Fruit fly (Drosophila melanogaster) whole organism, embryonic: ENCODE results near the gene TwdlM.

Experiments
- Aef1 ChIP-seq: fragments of 200-800 bp; sonication (Bioruptor generic); IDR thresholded peaks from 3 replicates; pipeline ENCODE4 v1.3.6; 2022; ENCODE audit warnings: missing biosample characterization, missing genetic modification characterization
- Atf-2 ChIP-seq: fragments of 200-800 bp; sonication (Bioruptor generic); optimal IDR thresholded peaks from 2 replicates; lab custom pipeline; 2016; ENCODE audit warnings: missing biosample characterization, missing genetic modification characterization
- BEAF-32 ChIP-seq: fragments of 200-800 bp; sonication (Bioruptor generic); optimal IDR thresholded peaks from 3 replicates; lab custom pipeline; 2017; ENCODE audit warnings: missing biosample characterization, missing genetic modification characterization, mild to moderate bottlenecking, moderate library complexity, missing genetic modification reagents
- Blimp-1 ChIP-seq: fragments of 200-800 bp; sonication (Bioruptor generic); optimal IDR thresholded peaks from 3 replicates; lab custom pipeline; 2018; ENCODE audit warnings: missing biosample characterization, missing genetic modification characterization, mild to moderate bottlenecking, moderate library complexity, missing genetic modification reagents
- CG10366 ChIP-seq: fragments of 200-800 bp; sonication (Bioruptor generic); IDR thresholded peaks from 2 replicates; pipeline ENCODE4 v1.3.6; 2022; ENCODE audit warnings: missing biosample characterization, missing genetic modification characterization
- CG11247 ChIP-seq: fragments of 200-800 bp; sonication (Bioruptor generic); IDR thresholded peaks from 2 replicates; pipeline ENCODE4 v1.3.6; 2022; ENCODE audit warnings: missing biosample characterization, missing genetic modification characterization
- CG1233 ChIP-seq: fragments of 200-800 bp; sonication (Bioruptor generic); optimal IDR thresholded peaks from 4 replicates; lab custom pipeline; 2018; ENCODE audit warnings: missing biosample characterization, mild to moderate bottlenecking, missing genetic modification characterization
- CG12744 ChIP-seq: fragments of 200-800 bp; sonication (Bioruptor generic); optimal IDR thresholded peaks from 2 replicates; lab custom pipeline; 2016; ENCODE audit warnings: missing biosample characterization, missing genetic modification characterization
- CG1792 ChIP-seq: fragments of 200-800 bp; sonication (Bioruptor generic); optimal IDR thresholded peaks from 2 replicates; lab custom pipeline; 2016; ENCODE audit warnings: missing biosample characterization, missing genetic modification characterization
- CG2678 ChIP-seq: fragments of 200-800 bp; sonication (Bioruptor generic); optimal IDR thresholded peaks from 3 replicates; lab custom pipeline; 2019; ENCODE audit warnings: missing biosample characterization, mild to moderate bottlenecking, missing genetic modification characterization, moderate library complexity
- CG30431 ChIP-seq: fragments of 200-800 bp; sonication (Bioruptor generic); optimal IDR thresholded peaks from 2 replicates; lab custom pipeline; 2017; ENCODE audit warnings: missing biosample characterization, missing genetic modification characterization
- CG3163 ChIP-seq: fragments of 200-800 bp; sonication (Bioruptor generic); optimal IDR thresholded peaks from 3 replicates; lab custom pipeline; 2016; ENCODE audit warnings: missing biosample characterization, missing genetic modification characterization
- CG3838 ChIP-seq: fragments of 200-800 bp; sonication (Bioruptor generic); optimal IDR thresholded peaks from 3 replicates; lab custom pipeline; 2016; ENCODE audit warnings: missing biosample characterization, missing genetic modification characterization
- CG43689 ChIP-seq: fragments of 200-800 bp; sonication (Bioruptor generic); IDR thresholded peaks from 2 replicates; pipeline ENCODE4 v1.3.6; 2022; ENCODE audit warnings: missing biosample characterization, missing genetic modification characterization
- CG4820 ChIP-seq: fragments of 200-800 bp; sonication (Bioruptor generic); optimal IDR thresholded peaks from 3 replicates; lab custom pipeline; 2016; ENCODE audit warnings: missing biosample characterization, missing genetic modification characterization
- CG4854 ChIP-seq: fragments of 200-800 bp; sonication (Bioruptor generic); optimal IDR thresholded peaks from 2 replicates; lab custom pipeline; 2016; ENCODE audit warnings: missing biosample characterization, missing genetic modification characterization, inconsistent platforms
- CG5180 ChIP-seq: fragments of 200-800 bp; sonication (Bioruptor generic); optimal IDR thresholded peaks from 3 replicates; lab custom pipeline; 2017; ENCODE audit warnings: missing biosample characterization, missing genetic modification characterization, mild to moderate bottlenecking, moderate library complexity, missing genetic modification reagents
- CG6765 ChIP-seq: fragments of 200-800 bp; sonication (Bioruptor generic); optimal IDR thresholded peaks from 3 replicates; lab custom pipeline; 2017; ENCODE audit warnings: missing biosample characterization, mild to moderate bottlenecking, missing genetic modification characterization
- CG7556 ChIP-seq: fragments of 200-800 bp; sonication (Bioruptor generic); optimal IDR thresholded peaks from 2 replicates; lab custom pipeline; 2017; ENCODE audit warnings: missing biosample characterization, mild to moderate bottlenecking, missing genetic modification characterization
- CG8944 ChIP-seq: fragments of 200-800 bp; sonication (Bioruptor generic); optimal IDR thresholded peaks from 3 replicates; lab custom pipeline; 2016; ENCODE audit warnings: missing biosample characterization, missing genetic modification characterization
- CkIIα-i1 ChIP-seq: fragments of 200-800 bp; sonication (Bioruptor generic); IDR thresholded peaks from 2 replicates; pipeline ENCODE4 v1.3.6; 2022; ENCODE audit warnings: missing biosample characterization, missing genetic modification characterization
- D ChIP-seq, 2 experiments: fragments of 200-800 bp in 1 of 2; fragments of >200 bp in 1 of 2; sonication (Bioruptor generic) in 1 of 2; optimal IDR thresholded peaks; 2 replicates in 1 of 2; 3 replicates in 1 of 2; lab custom pipeline; 2017; ENCODE audit warnings: mild to moderate bottlenecking in 1 of 2, missing biosample characterization in 1 of 2, missing genetic modification characterization in 1 of 2, missing genetic modification reagents in 1 of 2
- Dll ChIP-seq: fragments of 200-800 bp; sonication (Bioruptor generic); IDR thresholded peaks from 4 replicates; pipeline ENCODE4 v1.3.6; 2022; ENCODE audit warnings: missing biosample characterization, missing genetic modification characterization; ENCODE audit not compliant: partially characterized antibody
- E2f1 ChIP-seq: fragments of 200-800 bp; sonication (Bioruptor generic); IDR thresholded peaks from 2 replicates; pipeline ENCODE4 v1.3.6; 2022; ENCODE audit warnings: missing biosample characterization, missing genetic modification characterization
- Elba2 ChIP-seq: fragments of 200-800 bp; sonication (Bioruptor generic); optimal IDR thresholded peaks from 3 replicates; lab custom pipeline; 2016; ENCODE audit warnings: missing biosample characterization, missing genetic modification characterization
- Gsc ChIP-seq: fragments of 200-800 bp; sonication (Bioruptor generic); IDR thresholded peaks from 2 replicates; pipeline ENCODE4 v1.3.6; 2022; ENCODE audit warnings: missing biosample characterization, missing genetic modification characterization
- HLH3B ChIP-seq: fragments of 200-800 bp; sonication (Bioruptor generic); IDR thresholded peaks from 2 replicates; pipeline ENCODE4 v1.3.6; 2022; ENCODE audit warnings: missing biosample characterization, missing genetic modification characterization
- Hmx ChIP-seq: fragments of 200-800 bp; sonication (Bioruptor generic); optimal IDR thresholded peaks from 2 replicates; lab custom pipeline; 2016; ENCODE audit warnings: missing biosample characterization, missing genetic modification characterization
- NfI ChIP-seq: fragments of 200-800 bp; sonication (Bioruptor generic); optimal IDR thresholded peaks from 3 replicates; lab custom pipeline; 2018; ENCODE audit warnings: missing biosample characterization, mild to moderate bottlenecking, missing genetic modification characterization, moderate library complexity
- Stat92E ChIP-seq, 3 experiments: fragments of >200 bp in 2 of 3; fragments of 200-800 bp in 1 of 3; sonication (Bioruptor generic) in 1 of 3; optimal IDR thresholded peaks; 2 replicates each; lab custom pipeline; 2017 to 2019; ENCODE audit warnings: missing biosample characterization in 3 of 3, missing genetic modification characterization in 3 of 3, mild to moderate bottlenecking in 1 of 3, moderate library complexity in 1 of 3
- Trl ChIP-seq, 3 experiments: fragments of >200 bp in 2 of 3; fragments of 200-800 bp in 1 of 3; sonication (Bioruptor generic) in 1 of 3; optimal IDR thresholded peaks; 2 replicates in 1 of 3; 3 replicates in 2 of 3; lab custom pipeline; 2016 to 2017; ENCODE audit warnings: missing biosample characterization in 1 of 3, missing genetic modification characterization in 1 of 3
- Vsx1 ChIP-seq: fragments of 200-800 bp; sonication (Bioruptor generic); optimal IDR thresholded peaks from 2 replicates; lab custom pipeline; 2017; ENCODE audit warnings: missing biosample characterization, mild to moderate bottlenecking, missing genetic modification characterization, missing genetic modification reagents
- az2 ChIP-seq: fragments of 200-800 bp; sonication (Bioruptor generic); optimal IDR thresholded peaks from 3 replicates; lab custom pipeline; 2016; ENCODE audit warnings: missing biosample characterization, missing genetic modification characterization
- cad ChIP-seq: fragments of >200 bp; optimal IDR thresholded peaks from 2 replicates; lab custom pipeline; 2017; ENCODE audit warnings: missing biosample characterization, missing genetic modification characterization
- croc ChIP-seq: fragments of 200-800 bp; sonication (Bioruptor generic); conservative IDR thresholded peaks from 3 replicates; pipeline ENCODE4 v1.3.6; 2022; ENCODE audit warnings: missing biosample characterization, missing genetic modification characterization
- dmrt99B ChIP-seq: fragments of 200-800 bp; sonication (Bioruptor generic); optimal IDR thresholded peaks from 2 replicates; lab custom pipeline; 2018; ENCODE audit warnings: missing biosample characterization, mild to moderate bottlenecking, missing genetic modification characterization, moderate library complexity
- eve ChIP-seq, 2 experiments: fragments of >200 bp; optimal IDR thresholded peaks; 2 replicates each; lab custom pipeline; 2017; ENCODE audit warnings: missing biosample characterization in 2 of 2, missing genetic modification characterization in 2 of 2
- fd102C ChIP-seq: fragments of 200-800 bp; sonication (Bioruptor generic); optimal IDR thresholded peaks from 2 replicates; lab custom pipeline; 2018; ENCODE audit warnings: missing biosample characterization, mild to moderate bottlenecking, missing genetic modification characterization, moderate library complexity
- fu2 ChIP-seq: fragments of 200-800 bp; sonication (Bioruptor generic); optimal IDR thresholded peaks from 2 replicates; lab custom pipeline; 2016; ENCODE audit warnings: missing biosample characterization, missing genetic modification characterization
- gt ChIP-seq: fragments of 200-800 bp; sonication (Bioruptor generic); IDR thresholded peaks from 2 replicates; pipeline ENCODE4 v1.3.6; 2022; ENCODE audit warnings: missing biosample characterization, missing genetic modification characterization
- nmo ChIP-seq: fragments of 200-800 bp; sonication (Bioruptor generic); optimal IDR thresholded peaks from 2 replicates; lab custom pipeline; 2018; ENCODE audit warnings: missing biosample characterization, mild to moderate bottlenecking, missing genetic modification characterization, moderate library complexity
- oc ChIP-seq: fragments of 200-800 bp; sonication (Bioruptor generic); optimal IDR thresholded peaks from 2 replicates; lab custom pipeline; 2018; ENCODE audit warnings: missing biosample characterization, mild to moderate bottlenecking, missing genetic modification characterization, moderate library complexity
- salm ChIP-seq: fragments of 200-800 bp; sonication (Bioruptor generic); optimal IDR thresholded peaks from 2 replicates; lab custom pipeline; 2018; ENCODE audit warnings: missing biosample characterization, mild to moderate bottlenecking, missing genetic modification characterization
- scrt ChIP-seq: fragments of 200-800 bp; sonication (Bioruptor generic); optimal IDR thresholded peaks from 2 replicates; lab custom pipeline; 2018; ENCODE audit warnings: missing biosample characterization, mild to moderate bottlenecking, missing genetic modification characterization, moderate library complexity
- shn ChIP-seq: fragments of 200-800 bp; sonication (Bioruptor generic); optimal IDR thresholded peaks from 3 replicates; lab custom pipeline; 2016; ENCODE audit warnings: missing biosample characterization, missing genetic modification characterization
- slp2 ChIP-seq: fragments of 200-800 bp; sonication (Bioruptor generic); optimal IDR thresholded peaks from 2 replicates; lab custom pipeline; 2016; ENCODE audit warnings: missing biosample characterization, missing genetic modification characterization
- tx ChIP-seq: fragments of 200-800 bp; sonication (Bioruptor generic); optimal IDR thresholded peaks from 2 replicates; lab custom pipeline; 2016; ENCODE audit warnings: missing biosample characterization, missing genetic modification characterization
- vfl ChIP-seq: fragments of 200-800 bp; sonication (Bioruptor generic); optimal IDR thresholded peaks from 2 replicates; lab custom pipeline; 2016; ENCODE audit warnings: missing biosample characterization, missing genetic modification characterization
- vvl ChIP-seq: fragments of 200-800 bp; sonication (Bioruptor generic); IDR thresholded peaks from 2 replicates; pipeline ENCODE4 v1.3.6; 2022; ENCODE audit warnings: missing biosample characterization, missing genetic modification characterization
- wor ChIP-seq: fragments of 200-800 bp; sonication (Bioruptor generic); IDR thresholded peaks from 2 replicates; pipeline ENCODE4 v1.3.6; 2022; ENCODE audit warnings: missing biosample characterization, missing genetic modification characterization

The TwdlM gene

DNA sequence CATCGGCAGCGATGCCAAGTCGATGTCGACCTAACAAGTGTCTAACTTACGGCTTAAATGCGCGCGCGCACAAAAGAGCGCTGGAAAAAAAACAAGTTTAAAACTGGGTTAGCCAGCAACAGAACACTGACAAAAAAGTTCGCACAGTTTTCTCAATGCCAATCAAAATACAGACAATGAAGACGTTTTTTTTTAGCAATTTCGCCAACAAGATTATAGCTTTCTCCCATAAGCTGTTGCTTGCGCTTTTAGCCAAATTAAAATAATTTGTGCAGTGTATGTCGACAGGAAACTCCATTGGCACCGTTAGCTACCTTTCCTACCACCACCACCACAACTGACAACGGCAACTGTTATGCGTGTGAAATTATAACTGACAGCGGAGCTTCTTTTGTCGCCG, 35.7 kb downstream of the TwdlM start (continued):
- TF ChIP-seq CG2678 (tag; lab: Kevin White, UChicago) (peak; percentile 64), CG5180 (peak; percentile 31), CG7556 (GFP tag; lab: Kevin White, UChicago) (peak; percentile 51), CG8944 (GFP tag; lab: Kevin White, UChicago) (peak; percentile 7), NfI (GFP tag; lab: Kevin White, UChicago) (peak; percentile 47), Hmx (peak; percentile 4), Trl (optimal IDR thresholded peaks at IDR 0.05; lab: Kevin White, UChicago) (no peak), Trl (GFP tag; optimal IDR thresholded peaks at IDR 0.05; lab: Kevin White, UChicago) (peak; percentile 41), dmrt99B (tag; lab: Kevin White, UChicago) (peak; percentile 79), CG43689 (GFP tag; lab: Robert Waterston, UW) (no peak), D (optimal IDR thresholded peaks at IDR 0.05; lab: Kevin White, UChicago) (no peak), D (GFP tag; optimal IDR thresholded peaks at IDR 0.05; lab: Kevin White, UChicago) (peak; percentile 16), vfl (GFP tag; lab: Kevin White, UChicago) (peak; percentile 26), Vsx1 (GFP tag; lab: Kevin White, UChicago) (peak; percentile 60), Dll (GFP tag; lab: Robert Waterston, UW) (no peak), shn (GFP tag; lab: Kevin White, UChicago) (peak; percentile 0), E2f1 (GFP tag; lab: Robert Waterston, UW) (peak; percentile 69), CG12744 (GFP tag; lab: Kevin White, UChicago) (peak; percentile 23), fd102C (GFP tag; lab: Kevin White, UChicago) (no peak), HLH3B (GFP tag; lab: Robert Waterston, UW) (peak; percentile 80), croc (no peak), CG10366 (GFP tag; lab: Robert Waterston, UW) (peak; percentile 56), tx (GFP tag; lab: Kevin White, UChicago) (peak; percentile 31), Stat92E (GFP tag; optimal IDR thresholded peaks at IDR 0.05; lab: Kevin White, UChicago) (no peak), CG6765 (GFP tag; lab: Kevin White, UChicago) (peak; percentile 5), CG4820 (peak; percentile 42), gt (no peak), CG30431 (GFP tag; lab: Kevin White, UChicago) (peak; percentile 1), nmo (GFP tag; lab: Kevin White, UChicago) (peak; percentile 32), Aef1 (GFP tag; lab: Robert Waterston, UW) (peak; percentile 52; the same call in 1 of the 3 replicates), Atf-2 (GFP tag; lab: Kevin White, UChicago) (peak; percentile 1), Elba2 (GFP tag; lab: Kevin White, UChicago) (no peak), scrt (GFP tag; lab: Kevin White, UChicago) (peak; percentile 46), eve (GFP tag; optimal IDR thresholded peaks at IDR 0.05; lab: Kevin White, UChicago) (peak in 1 of 2 experiments; percentile 52), wor (peak; percentile 21; the same call in 1 of the 2 replicates), salm (peak; percentile 3), fu2 (GFP tag; lab: Kevin White, UChicago) (peak; percentile 7)

DNA sequence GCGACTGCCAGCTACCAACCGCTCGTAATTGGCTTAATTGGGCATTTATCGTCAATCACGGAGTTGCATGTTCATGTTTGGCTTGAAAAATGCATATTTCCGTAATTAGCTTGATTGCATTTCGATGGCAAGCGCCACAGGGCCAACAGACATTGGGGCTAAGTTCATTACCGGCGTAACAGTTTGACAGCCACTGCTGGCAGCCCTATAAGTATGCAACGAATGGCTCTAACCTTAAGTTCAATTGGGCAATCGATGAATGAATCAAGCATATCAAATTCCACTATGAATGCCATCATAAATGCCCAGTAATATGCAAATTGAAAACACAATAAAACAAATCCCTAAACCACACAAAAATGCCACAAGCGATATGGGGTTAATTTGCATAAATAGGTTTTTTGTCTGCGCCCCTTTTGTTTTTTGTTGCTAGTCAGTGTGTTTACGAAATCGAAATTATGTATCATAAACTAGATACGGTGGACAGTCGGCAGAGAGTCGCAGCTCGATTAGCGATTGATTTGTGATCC, 36.6 kb downstream of the TwdlM start:
- TF ChIP-seq CG11247 (GFP tag; lab: Robert Waterston, UW), result no peak
- TF ChIP-seq CG1233, result no peak
- TF ChIP-seq CG3838 (GFP tag; lab: Kevin White, UChicago), result no peak
- TF ChIP-seq az2 (GFP tag; lab: Kevin White, UChicago), result no peak
- TF ChIP-seq Blimp-1 (GFP tag; lab: Kevin White, UChicago), result no peak
- no peak for TF ChIP-seq fd102C (GFP tag; lab: Kevin White, UChicago)
- TF ChIP-seq CG4854 (GFP tag; lab: Kevin White, UChicago), result no peak
- no peak for TF ChIP-seq Gsc (GFP tag; lab: Robert Waterston, UW)
- TF ChIP-seq oc (tag; lab: Kevin White, UChicago), result peak; percentile 89
- TF ChIP-seq BEAF-32 (GFP tag; lab: Kevin White, UChicago), result no peak
- peak; percentile 86 for TF ChIP-seq vvl (GFP tag; lab: Robert Waterston, UW)
- TF ChIP-seq tx (GFP tag; lab: Kevin White, UChicago), result no peak
- TF ChIP-seq CG1792 (GFP tag; lab: Kevin White, UChicago), result no peak
- TF ChIP-seq CkIIα-i1, result no peak
- TF ChIP-seq cad (GFP tag; lab: Kevin White, UChicago), result peak; percentile 74
- TF ChIP-seq CG3163 (GFP tag; lab: Kevin White, UChicago), result no peak
- no peak for TF ChIP-seq slp2 (GFP tag; lab: Kevin White, UChicago)
